Worm (Caenorhabditis elegans): Measurements from ENCODE around the gene B0563.10.

The B0563.10 gene

ce11 chrX:9182140-9182539, 15.1 kb upstream of the B0563.10 start, which contains the start of gene Y81B9A.3:
Gene Y81B9A.3, plus strand, starts transcription at chrX:9182440.
- TF ChIP-seq pha-4 (GFP tag; IDR thresholded peaks at IDR 0.05) (no peak), pha-4 (tag; optimal IDR thresholded peaks at IDR 0.05) (no peak), zip-2 (tag; optimal IDR thresholded peaks at IDR 0.05) (no peak), tag-97 (GFP tag; IDR thresholded peaks at IDR 0.05) (no peak), F37D6.2 (tag; optimal IDR thresholded peaks at IDR 0.05) (no peak), zfp-3 (GFP tag; conservative IDR thresholded peaks at IDR 0.05) (no peak), nhr-25 (tag; optimal IDR thresholded peaks at IDR 0.05; ENCODE audit: borderline replicate concordance, insufficient read depth) (no peak), skn-1 (tag; optimal IDR thresholded peaks at IDR 0.05) (no peak), egl-27 (tag; optimal IDR thresholded peaks at IDR 0.05) (no peak), aha-1 (tag) (no peak), lin-15B (tag; optimal IDR thresholded peaks at IDR 0.05) (no peak), nhr-42 (GFP tag; IDR thresholded peaks at IDR 0.05) (no peak), lin-39 (tag; optimal IDR thresholded peaks at IDR 0.05) (no peak), php-3 (GFP tag; IDR thresholded peaks at IDR 0.05) (no peak)

ce11 chrX:9180823-9181222, 13.8 kb upstream of the B0563.10 start, which contains the start of gene Y81B9A.4:
Gene Y81B9A.4, minus strand, starts transcription at chrX:9180923.
- TF ChIP-seq mdt-29 (GFP tag; IDR thresholded peaks at IDR 0.05), result no peak
- TF ChIP-seq lin-13 (GFP tag; optimal IDR thresholded peaks at IDR 0.05), result no peak
- TF ChIP-seq nhr-42 (GFP tag; IDR thresholded peaks at IDR 0.05), result no peak
- no peak for TF ChIP-seq Y105C5A.15 (GFP tag; IDR thresholded peaks at IDR 0.05)
- no peak for TF ChIP-seq duxl-1 (tag; optimal IDR thresholded peaks at IDR 0.05; ENCODE audit: poor library complexity)
- no peak for TF ChIP-seq unc-130 (GFP tag; optimal IDR thresholded peaks at IDR 0.05)
- TF ChIP-seq dmd-9 (GFP tag; IDR thresholded peaks at IDR 0.05), result no peak

ce11 chrX:9174409-9174808, 7.4 kb upstream of the B0563.10 start, which contains the start of gene B0563.8:
Gene B0563.8, minus strand, starts transcription at chrX:9174509.
- TF ChIP-seq hif-1 (tag; optimal IDR thresholded peaks at IDR 0.05), result no peak
- no peak for TF ChIP-seq cey-2 (tag; optimal IDR thresholded peaks at IDR 0.05; ENCODE audit: borderline replicate concordance, insufficient read depth)
- no peak for TF ChIP-seq unc-130 (GFP tag; optimal IDR thresholded peaks at IDR 0.05)
- TF ChIP-seq ceh-20 (GFP tag; IDR thresholded peaks at IDR 0.05), result no peak
- TF ChIP-seq attf-4 (tag; optimal IDR thresholded peaks at IDR 0.05), result no peak
- TF ChIP-seq ceh-32 (tag; optimal IDR thresholded peaks at IDR 0.05; ENCODE audit: poor library complexity), result no peak
- TF ChIP-seq unc-62 (GFP tag; optimal IDR thresholded peaks at IDR 0.05 in 1 of 2), result no peak
- TF ChIP-seq unc-62 (tag; optimal IDR thresholded peaks at IDR 0.05), result no peak
- no peak for TF ChIP-seq ces-1 (GFP tag; optimal IDR thresholded peaks at IDR 0.05)

- peak in 1 of 2 experiments; percentile 94 for TF ChIP-seq unc-62 (GFP tag; optimal IDR thresholded peaks at IDR 0.05 in 1 of 2)
- TF ChIP-seq unc-62 (tag; optimal IDR thresholded peaks at IDR 0.05), result no peak
- TF ChIP-seq fos-1 (tag; optimal IDR thresholded peaks at IDR 0.05), result no peak
Measured at ce11 chrX:9172733-9173132, 5.7 kb upstream of the B0563.10 start.

ce11 chrX:9172278-9172677, 5.2 kb upstream of the B0563.10 start, which contains the start of gene B0563.18:
Gene B0563.18, plus strand, starts transcription at chrX:9172578.
- TF ChIP-seq mxl-3 (GFP tag; optimal IDR thresholded peaks at IDR 0.05) (no peak), mep-1 (tag; optimal IDR thresholded peaks at IDR 0.05) (no peak), Y48G9A.11 (GFP tag; IDR thresholded peaks at IDR 0.05) (no peak), ceh-82 (tag; optimal IDR thresholded peaks at IDR 0.05) (no peak), hlh-11 (tag; optimal IDR thresholded peaks at IDR 0.05) (no peak), nhr-237 (tag; optimal IDR thresholded peaks at IDR 0.05) (no peak), F37D6.2 (tag; optimal IDR thresholded peaks at IDR 0.05) (no peak), T26A8.4 (GFP tag; IDR thresholded peaks at IDR 0.05) (no peak), arid-1 (GFP tag; conservative IDR thresholded peaks at IDR 0.05) (no peak), hif-1 (tag; optimal IDR thresholded peaks at IDR 0.05) (no peak), mxl-2 (GFP tag; conservative IDR thresholded peaks at IDR 0.05) (no peak), unc-39 (tag; optimal IDR thresholded peaks at IDR 0.05) (no peak), R02D3.7 (tag; optimal IDR thresholded peaks at IDR 0.05) (no peak), nhr-6 (tag; optimal IDR thresholded peaks at IDR 0.05) (no peak), lin-15B (tag; optimal IDR thresholded peaks at IDR 0.05) (no peak), lin-29 (GFP tag; IDR thresholded peaks at IDR 0.05) (no peak), skn-1 (tag; optimal IDR thresholded peaks at IDR 0.05) (no peak), rbr-2 (tag; optimal IDR thresholded peaks at IDR 0.05) (no peak), unc-62 (GFP tag; optimal IDR thresholded peaks at IDR 0.05 in 1 of 2) (no peak), unc-62 (tag; optimal IDR thresholded peaks at IDR 0.05) (no peak)

Data from whole organism, L4 larva.